Worm (Caenorhabditis elegans): Measurements from ENCODE around the gene pfd-1.

The pfd-1 gene

ce11 chrIV:11174772-11175171 is 24.9 kb downstream of the pfd-1 start:
- TF ChIP-seq tbx-2 (tag; optimal IDR thresholded peaks at IDR 0.05) (no peak), lin-11 (tag; optimal IDR thresholded peaks at IDR 0.05) (no peak), ceh-34 (tag; optimal IDR thresholded peaks at IDR 0.05) (no peak), ceh-14 (tag; optimal IDR thresholded peaks at IDR 0.05) (no peak), ceh-48 (tag; optimal IDR thresholded peaks at IDR 0.05) (no peak), unc-42 (tag; optimal IDR thresholded peaks at IDR 0.05) (no peak), ceh-18 (tag; optimal IDR thresholded peaks at IDR 0.05) (no peak), ceh-9 (tag; optimal IDR thresholded peaks at IDR 0.05) (no peak), gmeb-2 (tag; optimal IDR thresholded peaks at IDR 0.05) (no peak), ceh-6 (GFP tag; optimal IDR thresholded peaks at IDR 0.05) (no peak), pqm-1 (tag; optimal IDR thresholded peaks at IDR 0.05) (no peak), ceh-24 (tag; optimal IDR thresholded peaks at IDR 0.05) (no peak), fkh-10 (GFP tag; optimal IDR thresholded peaks at IDR 0.05) (no peak), nfya-1 (tag; optimal IDR thresholded peaks at IDR 0.05) (no peak), zip-5 (tag; optimal IDR thresholded peaks at IDR 0.05) (no peak), ceh-2 (tag; optimal IDR thresholded peaks at IDR 0.05) (no peak), pag-3 (tag; optimal IDR thresholded peaks at IDR 0.05; ENCODE audit: borderline replicate concordance) (no peak)

ce11 chrIV:11176967-11177366 is 27.1 kb downstream of the pfd-1 start, which contains the start of gene rap-3:
TSS of gene rap-3 (plus strand) at chrIV:11177267.
- TF ChIP-seq sox-2 (GFP tag; IDR thresholded peaks at IDR 0.05) (no peak), C38D4.7 (GFP tag; optimal IDR thresholded peaks at IDR 0.05) (no peak), F13H6.1 (tag; optimal IDR thresholded peaks at IDR 0.05) (no peak), pros-1 (tag; optimal IDR thresholded peaks at IDR 0.05) (no peak), ahr-1 (tag; optimal IDR thresholded peaks at IDR 0.05) (no peak), fkh-6 (tag; optimal IDR thresholded peaks at IDR 0.05) (no peak), dmd-4 (tag; optimal IDR thresholded peaks at IDR 0.05; ENCODE audit: borderline replicate concordance) (no peak), ztf-16 (tag; optimal IDR thresholded peaks at IDR 0.05) (no peak), hlh-30 (tag; optimal IDR thresholded peaks at IDR 0.05; ENCODE audit: insufficient read depth) (no peak), pqm-1 (tag; optimal IDR thresholded peaks at IDR 0.05) (no peak)

- TF ChIP-seq ets-4 (tag; optimal IDR thresholded peaks at IDR 0.05) (no peak), F13H6.1 (tag; optimal IDR thresholded peaks at IDR 0.05) (no peak), K02D7.2 (tag; optimal IDR thresholded peaks at IDR 0.05) (no peak), tbx-7 (tag; optimal IDR thresholded peaks at IDR 0.05) (no peak), unc-55 (GFP tag; optimal IDR thresholded peaks at IDR 0.05) (no peak), ceh-30 (tag; optimal IDR thresholded peaks at IDR 0.05) (no peak), ceh-24 (tag; optimal IDR thresholded peaks at IDR 0.05) (no peak), Y22D7AL.16 (tag; optimal IDR thresholded peaks at IDR 0.05) (no peak), unc-42 (tag; optimal IDR thresholded peaks at IDR 0.05) (no peak), ceh-22 (tag; optimal IDR thresholded peaks at IDR 0.05) (no peak), ahr-1 (tag; optimal IDR thresholded peaks at IDR 0.05) (no peak), rnt-1 (tag; optimal IDR thresholded peaks at IDR 0.05) (no peak), elt-4 (tag; optimal IDR thresholded peaks at IDR 0.05) (no peak), C08G9.2 (tag; optimal IDR thresholded peaks at IDR 0.05) (no peak)
Observed at ce11 chrIV:11178495-11178894, 28.6 kb downstream of the pfd-1 start, which contains the start of gene C08F8.9. TSS of gene C08F8.9 (minus strand) at chrIV:11178595.

- TF ChIP-seq unc-42 (tag; optimal IDR thresholded peaks at IDR 0.05) (peak; percentile 54), ceh-18 (tag; optimal IDR thresholded peaks at IDR 0.05) (peak; percentile 27), nfya-1 (tag; optimal IDR thresholded peaks at IDR 0.05) (peak; percentile 53), ceh-31 (tag; optimal IDR thresholded peaks at IDR 0.05) (peak; percentile 73), ahr-1 (tag; optimal IDR thresholded peaks at IDR 0.05) (peak; percentile 13), ref-2 (tag; optimal IDR thresholded peaks at IDR 0.05) (peak; percentile 18), ceh-14 (tag; optimal IDR thresholded peaks at IDR 0.05) (peak; percentile 49), tbx-2 (tag; optimal IDR thresholded peaks at IDR 0.05) (peak; percentile 57), ceh-2 (tag; optimal IDR thresholded peaks at IDR 0.05) (peak; percentile 18), zip-5 (tag; optimal IDR thresholded peaks at IDR 0.05) (peak; percentile 25), elt-2 (tag; optimal IDR thresholded peaks at IDR 0.05) (peak; percentile 43), rnt-1 (tag; optimal IDR thresholded peaks at IDR 0.05) (peak; percentile 15), C08G9.2 (tag; optimal IDR thresholded peaks at IDR 0.05) (peak; percentile 47), lim-6 (tag; optimal IDR thresholded peaks at IDR 0.05) (peak; percentile 44), F13H6.1 (tag; optimal IDR thresholded peaks at IDR 0.05) (peak; percentile 29)
Observed at ce11 chrIV:11179123-11179740, 29.3 kb downstream of the pfd-1 start, which contains the start of gene cpt-2. TSS of gene cpt-2 (plus strand) at chrIV:11179645.

Measured in whole organism, late embryonic.